Fruit fly (Drosophila melanogaster): ENCODE measurements around the gene eg.
A peak's percentile ranks its signal among the peaks of the same experiment; 100 is the strongest.

Gene eg

DNA sequence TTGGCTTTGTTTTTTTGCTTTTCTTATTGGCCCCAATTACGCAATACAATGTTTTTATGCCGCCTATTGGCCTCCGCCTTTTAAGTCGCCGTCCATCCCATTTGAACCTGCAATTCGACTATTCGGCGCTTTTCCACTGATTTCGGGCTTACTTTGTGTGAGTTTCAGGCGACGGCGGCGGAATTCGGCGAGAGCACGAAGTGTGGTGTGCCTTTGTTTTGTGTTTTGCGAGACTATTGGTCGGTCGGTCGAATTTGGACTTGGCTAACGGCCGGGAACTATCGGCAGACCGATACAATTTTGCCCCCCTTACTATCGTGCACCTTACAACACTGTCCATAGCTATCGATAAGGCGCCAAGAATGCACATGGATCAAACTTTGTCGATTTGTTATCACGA is 32.6 kb downstream of the eg start, which contains the start of gene P5CDh1 (continued):
- peak; percentile 15 for TF ChIP-seq Bdp1 (GFP tag; optimal IDR thresholded peaks at IDR 0.05)
- no peak for TF ChIP-seq fd64A (GFP tag; optimal IDR thresholded peaks at IDR 0.05)
- TF ChIP-seq dati (GFP tag; IDR thresholded peaks at IDR 0.05), result no peak
- TF ChIP-seq Optix (GFP tag; IDR thresholded peaks at IDR 0.05), result 0 out of 3 replicates have a peak, but pooled peaks have one; percentile 6
- TF ChIP-seq CG12104 (GFP tag; optimal IDR thresholded peaks at IDR 0.05), result no peak
- no peak for TF ChIP-seq Adf1 (GFP tag; IDR thresholded peaks at IDR 0.05)
- no peak for TF ChIP-seq CG7745 (tag; optimal IDR thresholded peaks at IDR 0.05)
- peak; percentile 13 for TF ChIP-seq Meics (GFP tag; optimal IDR thresholded peaks at IDR 0.05)
- TF ChIP-seq tx (GFP tag; optimal IDR thresholded peaks at IDR 0.05), result peak; percentile 31
- TF ChIP-seq CG42726 (GFP tag; IDR thresholded peaks at IDR 0.05; ENCODE audit: partially characterized antibody), result peak; percentile 86
- peak; percentile 67; the same call in 2 of the 3 replicates for TF ChIP-seq CG11456 (GFP tag; IDR thresholded peaks at IDR 0.05)
- TF ChIP-seq Bgb (GFP tag; IDR thresholded peaks at IDR 0.05; ENCODE audit: partially characterized antibody), result peak; percentile 95
- no peak for TF ChIP-seq CG30431 (GFP tag; optimal IDR thresholded peaks at IDR 0.05)
- no peak for TF ChIP-seq Oaz (GFP tag; IDR thresholded peaks at IDR 0.05)
- no peak for TF ChIP-seq CG2199 (GFP tag; IDR thresholded peaks at IDR 0.05)
- no peak for TF ChIP-seq tap (tag; optimal IDR thresholded peaks at IDR 0.05)
- peak; percentile 15 for TF ChIP-seq CG8089 (GFP tag; optimal IDR thresholded peaks at IDR 0.05)
- TF ChIP-seq CG14860 (GFP tag; IDR thresholded peaks at IDR 0.05; ENCODE audit: partially characterized antibody), result peak; percentile 81
- TF ChIP-seq lov (optimal IDR thresholded peaks at IDR 0.05), result no peak
- no peak for TF ChIP-seq lov (GFP tag; IDR thresholded peaks at IDR 0.05)
- TF ChIP-seq cwo (GFP tag; optimal IDR thresholded peaks at IDR 0.05), result peak; percentile 0
- TF ChIP-seq Usf (GFP tag; optimal IDR thresholded peaks at IDR 0.05), result no peak
- no peak for TF ChIP-seq gem (tag; optimal IDR thresholded peaks at IDR 0.05)
- peak; percentile 61; the same call in 2 of the 3 replicates for TF ChIP-seq zfh1 (GFP tag; IDR thresholded peaks at IDR 0.05)
- TF ChIP-seq abd-A (tag; optimal IDR thresholded peaks at IDR 0.05), result peak; percentile 2
- TF ChIP-seq Mrtf (GFP tag; IDR thresholded peaks at IDR 0.05), result no peak
- no peak for TF ChIP-seq Aef1 (GFP tag; IDR thresholded peaks at IDR 0.05)
- TF ChIP-seq TFAM (GFP tag; optimal IDR thresholded peaks at IDR 0.05), result no peak
- TF ChIP-seq Sin3A (optimal IDR thresholded peaks at IDR 0.05), result peak; percentile 43
- TF ChIP-seq gcm2 (GFP tag; optimal IDR thresholded peaks at IDR 0.05), result no peak
- no peak for TF ChIP-seq Atf-2 (GFP tag; optimal IDR thresholded peaks at IDR 0.05)
- no peak for TF ChIP-seq scrt (GFP tag; optimal IDR thresholded peaks at IDR 0.05)
- TF ChIP-seq CG9609 (GFP tag; optimal IDR thresholded peaks at IDR 0.05), result peak; percentile 45
- no peak for TF ChIP-seq CG18619 (GFP tag; optimal IDR thresholded peaks at IDR 0.05)
- TF ChIP-seq CG31365 (tag; optimal IDR thresholded peaks at IDR 0.05), result no peak
- TF ChIP-seq oc (tag; optimal IDR thresholded peaks at IDR 0.05), result no peak
- no peak for TF ChIP-seq Chrac-16 (GFP tag; optimal IDR thresholded peaks at IDR 0.05)
- TF ChIP-seq grau (tag; optimal IDR thresholded peaks at IDR 0.05), result peak; percentile 30
- TF ChIP-seq Fer1 (GFP tag; optimal IDR thresholded peaks at IDR 0.05), result peak; percentile 54
- peak; percentile 50 for TF ChIP-seq caup (GFP tag; optimal IDR thresholded peaks at IDR 0.05; ENCODE audit: severe bottlenecking)
- TF ChIP-seq CG3847 (GFP tag; IDR thresholded peaks at IDR 0.05), result peak; percentile 74
- no peak for TF ChIP-seq CG13775 (GFP tag; optimal IDR thresholded peaks at IDR 0.05)
- TF ChIP-seq CG16813 (GFP tag; IDR thresholded peaks at IDR 0.05; ENCODE audit: partially characterized antibody), result peak; percentile 81
- TF ChIP-seq Hmx (GFP tag; optimal IDR thresholded peaks at IDR 0.05), result no peak
- no peak for TF ChIP-seq CG10959 (GFP tag; IDR thresholded peaks at IDR 0.05)
- TF ChIP-seq CG18011 (GFP tag; optimal IDR thresholded peaks at IDR 0.05), result no peak
- no peak for TF ChIP-seq Hr39 (optimal IDR thresholded peaks at IDR 0.05)
- TF ChIP-seq Rx (GFP tag; IDR thresholded peaks at IDR 0.05), result no peak
- no peak for TF ChIP-seq Eip74EF (GFP tag; optimal IDR thresholded peaks at IDR 0.05)
- TF ChIP-seq Atf3 (GFP tag; optimal IDR thresholded peaks at IDR 0.05), result no peak
- no peak for TF ChIP-seq emc (GFP tag; optimal IDR thresholded peaks at IDR 0.05)
- TF ChIP-seq CG12942 (GFP tag; optimal IDR thresholded peaks at IDR 0.05), result peak; percentile 15

Data from whole organism, embryonic.